Worm (Caenorhabditis elegans) whole organism, L3 larva: Measurements from ENCODE around the gene xnd-1.

Source experiments
- R02D3.7 ChIP-seq: fragments of 150-350 bp; optimal IDR thresholded peaks from 2 replicates; lab custom pipeline; 2014; ENCODE audit warnings: missing biosample characterization, missing genetic modification characterization
- ZK546.5 ChIP-seq: sonication (generic microtip); optimal IDR thresholded peaks from 2 replicates; lab custom pipeline; 2017; ENCODE audit warnings: missing biosample characterization, missing genetic modification characterization
- aly-2 ChIP-seq: fragments of 150-350 bp; optimal IDR thresholded peaks from 2 replicates; lab custom pipeline; 2014; ENCODE audit warnings: missing biosample characterization, missing genetic modification characterization
- ama-1 ChIP-seq: fragments of 150-350 bp; optimal IDR thresholded peaks from 2 replicates; lab custom pipeline; 2018
- ceh-16 ChIP-seq: sonication (generic microtip); optimal IDR thresholded peaks from 2 replicates; lab custom pipeline; 2017; ENCODE audit warnings: missing biosample characterization, missing genetic modification characterization
- ceh-28 ChIP-seq: fragments of 150-350 bp; optimal IDR thresholded peaks from 2 replicates; lab custom pipeline; 2014; ENCODE audit warnings: missing biosample characterization, missing genetic modification reagents, missing genetic modification characterization
- ceh-82 ChIP-seq: fragments of 150-350 bp; optimal IDR thresholded peaks from 2 replicates; lab custom pipeline; 2014; ENCODE audit warnings: missing biosample characterization, missing genetic modification characterization
- ceh-9 ChIP-seq: sonication (generic microtip); optimal IDR thresholded peaks from 2 replicates; lab custom pipeline; 2018; ENCODE audit warnings: missing biosample characterization, missing genetic modification characterization
- daf-12 ChIP-seq: fragments of 150-350 bp; optimal IDR thresholded peaks from 2 replicates; lab custom pipeline; 2014; ENCODE audit warnings: missing biosample characterization, missing genetic modification reagents, missing genetic modification characterization
- egl-27 ChIP-seq: sonication (generic microtip); optimal IDR thresholded peaks from 4 replicates; lab custom pipeline; 2017; ENCODE audit warnings: missing biosample characterization, missing genetic modification reagents, missing genetic modification characterization
- egl-5 ChIP-seq: fragments of 150-350 bp; optimal IDR thresholded peaks from 2 replicates; lab custom pipeline; 2017; ENCODE audit warnings: missing biosample characterization, missing genetic modification reagents, missing genetic modification characterization, inconsistent platforms
- elt-1 ChIP-seq: fragments of 150-350 bp; optimal IDR thresholded peaks from 2 replicates; lab custom pipeline; 2014; ENCODE audit warnings: missing biosample characterization, missing genetic modification characterization
- elt-2 ChIP-seq: sonication (generic microtip); optimal IDR thresholded peaks from 2 replicates; lab custom pipeline; 2016; ENCODE audit warnings: missing genetic modification reagents, mild to moderate bottlenecking, missing genetic modification characterization, missing compliant biosample characterization
- elt-3 ChIP-seq, 3 experiments: fragments of 150-350 bp in 1 of 3; sonication (generic microtip) in 2 of 3; optimal IDR thresholded peaks; 2 replicates in 2 of 3; 4 replicates in 1 of 3; lab custom pipeline; 2014 to 2017; ENCODE audit warnings: missing biosample characterization in 3 of 3, missing genetic modification characterization in 3 of 3
- eor-1 ChIP-seq, 2 experiments: fragments of 150-350 bp; optimal IDR thresholded peaks; 2 replicates each; lab custom pipeline; 2014 to 2018; ENCODE audit warnings: missing biosample characterization in 2 of 2, missing genetic modification characterization in 2 of 2
- fkh-10 ChIP-seq: sonication (generic microtip); optimal IDR thresholded peaks from 2 replicates; lab custom pipeline; 2017; ENCODE audit warnings: missing biosample characterization, missing genetic modification reagents, missing genetic modification characterization
- fkh-2 ChIP-seq: fragments of 150-350 bp; optimal IDR thresholded peaks from 2 replicates; lab custom pipeline; 2014; ENCODE audit warnings: missing biosample characterization, missing genetic modification reagents, missing genetic modification characterization
- fos-1 ChIP-seq: fragments of 150-350 bp; optimal IDR thresholded peaks from 2 replicates; lab custom pipeline; 2014; ENCODE audit warnings: missing biosample characterization, missing genetic modification characterization
- hmg-11 ChIP-seq: sonication (generic microtip); optimal IDR thresholded peaks from 2 replicates; lab custom pipeline; 2016; ENCODE audit warnings: missing genetic modification characterization, missing compliant biosample characterization
- jun-1 ChIP-seq: fragments of 150-350 bp; optimal IDR thresholded peaks from 2 replicates; lab custom pipeline; 2014; ENCODE audit warnings: missing biosample characterization, missing genetic modification reagents, missing genetic modification characterization
- lin-15B ChIP-seq: fragments of 150-350 bp; optimal IDR thresholded peaks from 2 replicates; lab custom pipeline; 2014; ENCODE audit warnings: missing biosample characterization, missing genetic modification characterization
- lin-39 ChIP-seq: fragments of 150-350 bp; optimal IDR thresholded peaks from 2 replicates; lab custom pipeline; 2018; ENCODE audit warnings: missing biosample characterization, missing genetic modification reagents, missing genetic modification characterization
- lsy-12 ChIP-seq: sonication (generic microtip); optimal IDR thresholded peaks from 2 replicates; lab custom pipeline; 2016; ENCODE audit warnings: mild to moderate bottlenecking, missing genetic modification characterization, missing compliant biosample characterization
- mdl-1 ChIP-seq: fragments of 150-350 bp; optimal IDR thresholded peaks from 2 replicates; lab custom pipeline; 2014; ENCODE audit warnings: missing biosample characterization, missing genetic modification characterization
- mml-1 ChIP-seq: fragments of 150-350 bp; sonication (generic microtip); optimal IDR thresholded peaks from 3 replicates; lab custom pipeline; 2014; ENCODE audit warnings: missing biosample characterization, missing genetic modification characterization
- nfya-1 ChIP-seq: sonication (generic microtip); optimal IDR thresholded peaks from 2 replicates; lab custom pipeline; 2017; ENCODE audit warnings: missing genetic modification characterization, mild to moderate bottlenecking, missing compliant biosample characterization, antibody characterized with exemption, moderate library complexity; ENCODE audit not compliant: insufficient read depth
- nhr-11 ChIP-seq: fragments of 150-350 bp; optimal IDR thresholded peaks from 2 replicates; lab custom pipeline; 2014; ENCODE audit warnings: missing biosample characterization, missing genetic modification characterization
- nhr-12 ChIP-seq: fragments of 150-350 bp; optimal IDR thresholded peaks from 2 replicates; lab custom pipeline; 2014; ENCODE audit warnings: missing biosample characterization, missing genetic modification characterization
- nhr-23 ChIP-seq: fragments of 150-350 bp; optimal IDR thresholded peaks from 2 replicates; lab custom pipeline; 2014; ENCODE audit warnings: missing biosample characterization, missing genetic modification reagents, missing genetic modification characterization
- nhr-237 ChIP-seq: fragments of 150-350 bp; optimal IDR thresholded peaks from 2 replicates; lab custom pipeline; 2014; ENCODE audit warnings: missing biosample characterization, missing genetic modification characterization
- nhr-25 ChIP-seq: sonication (generic microtip); optimal IDR thresholded peaks from 2 replicates; lab custom pipeline; 2017; ENCODE audit warnings: missing biosample characterization, missing genetic modification characterization
- nhr-28 ChIP-seq: fragments of 150-350 bp; optimal IDR thresholded peaks from 2 replicates; lab custom pipeline; 2014; ENCODE audit warnings: missing biosample characterization, missing genetic modification characterization
- nhr-43 ChIP-seq: sonication (generic microtip); optimal IDR thresholded peaks from 2 replicates; lab custom pipeline; 2016; ENCODE audit warnings: mild to moderate bottlenecking, missing genetic modification characterization, missing compliant biosample characterization; ENCODE audit not compliant: poor library complexity, severe bottlenecking
- nhr-67 ChIP-seq: fragments of 150-350 bp; optimal IDR thresholded peaks from 2 replicates; lab custom pipeline; 2014; ENCODE audit warnings: missing biosample characterization, missing genetic modification characterization
- nhr-76 ChIP-seq: fragments of 150-350 bp; sonication (generic microtip); optimal IDR thresholded peaks from 5 replicates; lab custom pipeline; 2014; ENCODE audit warnings: missing biosample characterization, missing genetic modification characterization
- nhr-77 ChIP-seq: fragments of 150-350 bp; optimal IDR thresholded peaks from 2 replicates; lab custom pipeline; 2014; ENCODE audit warnings: missing biosample characterization, missing genetic modification characterization
- pha-4 ChIP-seq: fragments of 150-350 bp; optimal IDR thresholded peaks from 2 replicates; lab custom pipeline; 2014; ENCODE audit warnings: missing biosample characterization, missing genetic modification reagents, missing genetic modification characterization
- pqm-1 ChIP-seq: fragments of 150-350 bp; optimal IDR thresholded peaks from 2 replicates; lab custom pipeline; 2017; ENCODE audit warnings: missing biosample characterization, missing genetic modification characterization, inconsistent platforms
- sea-2 ChIP-seq: fragments of 150-350 bp; sonication (generic microtip); optimal IDR thresholded peaks from 4 replicates; lab custom pipeline; 2014; ENCODE audit warnings: missing biosample characterization, missing genetic modification reagents, missing genetic modification characterization
- skn-1 ChIP-seq: fragments of 150-350 bp; optimal IDR thresholded peaks from 2 replicates; lab custom pipeline; 2014; ENCODE audit warnings: missing biosample characterization, missing genetic modification characterization
- snpc-4 ChIP-seq: fragments of 150-350 bp; optimal IDR thresholded peaks from 2 replicates; lab custom pipeline; 2014; ENCODE audit warnings: missing biosample characterization, missing genetic modification characterization
- tbx-2 ChIP-seq: sonication (generic microtip); optimal IDR thresholded peaks from 2 replicates; lab custom pipeline; 2016; ENCODE audit warnings: mild to moderate bottlenecking, missing genetic modification characterization, missing compliant biosample characterization
- unc-39 ChIP-seq: sonication (generic microtip); optimal IDR thresholded peaks from 4 replicates; lab custom pipeline; 2017; ENCODE audit warnings: missing biosample characterization, missing genetic modification characterization
- unc-62 ChIP-seq: fragments of 150-350 bp; sonication (generic microtip); optimal IDR thresholded peaks from 4 replicates; lab custom pipeline; 2014; ENCODE audit warnings: missing biosample characterization, missing genetic modification reagents, missing genetic modification characterization
- zag-1 ChIP-seq: fragments of 150-350 bp; optimal IDR thresholded peaks from 2 replicates; lab custom pipeline; 2014; ENCODE audit warnings: missing biosample characterization, missing genetic modification characterization
- ztf-11 ChIP-seq: fragments of 150-350 bp; optimal IDR thresholded peaks from 2 replicates; lab custom pipeline; 2014; ENCODE audit warnings: missing biosample characterization, missing genetic modification characterization
- ztf-4 ChIP-seq: fragments of 150-350 bp; optimal IDR thresholded peaks from 2 replicates; lab custom pipeline; 2014; ENCODE audit warnings: missing biosample characterization, missing genetic modification characterization

Gene xnd-1

DNA sequence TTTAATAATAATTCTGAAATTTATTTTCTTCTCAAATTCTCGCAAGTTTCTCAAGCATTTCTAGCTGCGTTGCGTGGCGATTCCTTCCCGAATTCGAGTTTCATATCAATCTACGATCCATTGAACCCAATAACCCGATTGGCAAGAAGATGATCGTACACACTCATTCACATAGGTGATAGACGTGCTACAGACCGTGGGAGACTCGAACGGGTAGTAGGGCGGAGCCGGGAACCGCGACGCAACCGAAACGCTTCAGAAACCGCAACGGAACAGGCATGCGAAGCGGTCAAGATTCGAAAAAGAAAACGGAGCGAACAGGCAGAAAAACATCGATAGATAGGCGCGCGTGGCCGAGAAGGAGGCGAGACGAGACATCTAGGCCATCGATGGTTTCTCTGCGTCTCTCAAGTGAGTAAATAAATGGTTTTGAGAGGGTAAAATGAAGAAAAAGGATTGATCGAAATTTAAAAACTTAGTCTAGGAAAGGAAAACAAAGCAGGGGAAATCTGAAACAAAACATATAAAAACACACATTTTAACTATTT is 747 bp upstream of the xnd-1 start, which contains the start of gene madf-11:
Gene madf-11, minus strand, starts transcription at position 51 of the 548 bp plus-strand sequence.
- peak; percentile 5 for TF ChIP-seq ceh-82 (tag; lab: Kevin White, UChicago)
- TF ChIP-seq pqm-1 (tag; lab: Kevin White, UChicago), result peak; percentile 39
- TF ChIP-seq elt-1 (tag; lab: Kevin White, UChicago), result no peak
- TF ChIP-seq nhr-67, result no peak
- no peak for TF ChIP-seq ZK546.5 (tag; lab: Kevin White, UChicago)
- TF ChIP-seq fkh-10 (GFP tag; lab: Kevin White, UChicago), result peak; percentile 38
- peak; percentile 75 for TF ChIP-seq lin-39 (tag; lab: Kevin White, UChicago)
- TF ChIP-seq jun-1, result peak; percentile 54
- TF ChIP-seq mml-1 (tag; lab: Kevin White, UChicago), result no peak
- no peak for TF ChIP-seq hmg-11 (tag; lab: Kevin White, UChicago)
- TF ChIP-seq zag-1 (tag; lab: Kevin White, UChicago), result no peak
- no peak for TF ChIP-seq sea-2 (GFP tag; lab: Kevin White, UChicago)
- TF ChIP-seq eor-1 (tag; optimal IDR thresholded peaks at IDR 0.05; lab: Kevin White, UChicago), result no peak
- TF ChIP-seq nhr-237 (tag; lab: Kevin White, UChicago), result no peak
- TF ChIP-seq nhr-11 (tag; lab: Kevin White, UChicago), result no peak
- peak; percentile 80 for TF ChIP-seq nfya-1 (tag; lab: Kevin White, UChicago)
- TF ChIP-seq lin-15B (tag; lab: Kevin White, UChicago), result peak; percentile 94
- TF ChIP-seq daf-12, result no peak
- no peak for TF ChIP-seq ztf-4 (tag; lab: Kevin White, UChicago)
- peak; percentile 93 for TF ChIP-seq pha-4 (tag; lab: Kevin White, UChicago)
- peak; percentile 74 for TF ChIP-seq nhr-25
- TF ChIP-seq nhr-23 (tag; lab: Kevin White, UChicago), result peak; percentile 75
- peak; percentile 76 for TF ChIP-seq egl-5 (tag; lab: Kevin White, UChicago)
- TF ChIP-seq ceh-28, result peak; percentile 84
- no peak for TF ChIP-seq mdl-1 (tag; lab: Kevin White, UChicago)
- no peak for TF ChIP-seq fkh-2
- TF ChIP-seq unc-39, result no peak
- no peak for TF ChIP-seq aly-2 (tag; lab: Kevin White, UChicago)
- peak; percentile 8 for TF ChIP-seq skn-1 (tag; lab: Kevin White, UChicago)
- TF ChIP-seq elt-2 (tag; lab: Kevin White, UChicago), result peak; percentile 39
- peak; percentile 60 for TF ChIP-seq nhr-43 (tag; lab: Kevin White, UChicago)
- no peak for TF ChIP-seq nhr-76 (tag; lab: Kevin White, UChicago)
- peak; percentile 69 for TF ChIP-seq R02D3.7 (tag; lab: Kevin White, UChicago)
- TF ChIP-seq ama-1, result no peak
- no peak for TF ChIP-seq nhr-77
- TF ChIP-seq ceh-9 (tag; lab: Kevin White, UChicago), result no peak
- TF ChIP-seq lsy-12 (tag; lab: Kevin White, UChicago), result no peak
- TF ChIP-seq fos-1, result no peak
- no peak for TF ChIP-seq egl-27 (tag; lab: Kevin White, UChicago)
- no peak for TF ChIP-seq ceh-16 (tag; lab: Kevin White, UChicago)
- no peak for TF ChIP-seq nhr-12 (tag; lab: Kevin White, UChicago)
- peak; percentile 76 for TF ChIP-seq snpc-4 (tag; lab: Kevin White, UChicago)
- TF ChIP-seq unc-62 (GFP tag; lab: Kevin White, UChicago), result no peak
- no peak for TF ChIP-seq tbx-2
- TF ChIP-seq ztf-11, result no peak
- TF ChIP-seq nhr-28 (tag; lab: Kevin White, UChicago), result no peak
- TF ChIP-seq elt-3 (tag; optimal IDR thresholded peaks at IDR 0.05; lab: Kevin White, UChicago), result peak in 1 of 3 experiments; percentile 25
